Worm (Caenorhabditis elegans) whole organism, L4/young adult: Measurements from ENCODE around the gene C54D10.13.

Source experiments
- W03F9.2 ChIP-seq: fragments of 150-350 bp; optimal IDR thresholded peaks from 2 replicates; lab custom pipeline; 2014; ENCODE audit warnings: missing biosample characterization, missing genetic modification characterization
- dao-5 ChIP-seq: sonication (generic microtip); optimal IDR thresholded peaks from 2 replicates; lab custom pipeline; 2016; ENCODE audit warnings: missing genotype, missing genetic modification characterization, moderate library complexity, missing compliant biosample characterization
- him-1 ChIP-seq: sonication (generic microtip); optimal IDR thresholded peaks from 2 replicates; lab custom pipeline; 2016; ENCODE audit warnings: missing genotype, missing genetic modification reagents, missing genetic modification characterization, missing compliant biosample characterization

ce11 chrV:12455695-12456094 is 23.6 kb upstream of the C54D10.13 start:
- TF ChIP-seq him-1 (peak; percentile 12), W03F9.2 (tag; lab: Kevin White, UChicago) (no peak), dao-5 (tag; lab: Kevin White, UChicago) (no peak)
